Fruit fly (Drosophila melanogaster): ENCODE results near the gene Rpt4.

DNA sequence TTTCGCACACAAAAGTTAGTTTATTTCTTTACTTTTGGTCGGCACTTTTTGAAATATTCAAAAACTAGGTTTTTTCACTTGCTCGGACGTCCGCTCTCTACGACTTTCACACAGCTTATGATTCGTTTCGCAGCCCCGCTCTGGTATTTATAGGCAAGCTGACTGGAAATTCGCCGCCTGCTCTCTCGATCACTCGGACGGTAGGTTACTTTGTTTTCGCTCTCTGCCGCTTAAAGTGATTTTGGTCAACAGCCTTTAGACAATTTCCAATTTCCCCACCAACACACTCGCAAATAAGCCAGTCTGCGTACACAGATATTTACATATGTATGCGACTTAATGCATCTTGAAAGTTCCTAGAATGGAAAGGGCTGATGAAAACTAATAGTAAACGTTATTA lies 7.6 kb downstream of the Rpt4 start, which contains the start of gene CG11700:
- TF ChIP-seq dac (GFP tag; optimal IDR thresholded peaks at IDR 0.05): no peak
- TF ChIP-seq spab (GFP tag; optimal IDR thresholded peaks at IDR 0.05): no peak
- TF ChIP-seq Hr39 (GFP tag; optimal IDR thresholded peaks at IDR 0.05): no peak
- no peak for TF ChIP-seq Eip93F (GFP tag; optimal IDR thresholded peaks at IDR 0.05)
- TF ChIP-seq CG8319 (GFP tag; optimal IDR thresholded peaks at IDR 0.05): no peak
- no peak for TF ChIP-seq topi (GFP tag; optimal IDR thresholded peaks at IDR 0.05)
- TF ChIP-seq Ets21C (GFP tag; optimal IDR thresholded peaks at IDR 0.05): no peak

Data from whole organism, prepupa.